Worm (Caenorhabditis elegans) whole organism, L2 larva: Measurements from ENCODE around the gene T01B4.3.

Experiments
- ama-1 ChIP-seq: fragments of 150-350 bp; optimal IDR thresholded peaks from 2 replicates; lab custom pipeline; 2018; ENCODE audit warnings: inconsistent platforms
- ceh-82 ChIP-seq: fragments of 150-350 bp; optimal IDR thresholded peaks from 2 replicates; lab custom pipeline; 2014; ENCODE audit warnings: missing biosample characterization, missing genetic modification characterization
- egl-27 ChIP-seq: sonication (generic microtip); optimal IDR thresholded peaks from 3 replicates; lab custom pipeline; 2017; ENCODE audit warnings: missing biosample characterization, missing genetic modification reagents, missing genetic modification characterization
- elt-1 ChIP-seq: fragments of 150-350 bp; optimal IDR thresholded peaks from 2 replicates; lab custom pipeline; 2014; ENCODE audit warnings: missing biosample characterization, missing genetic modification characterization
- fos-1 ChIP-seq: fragments of 150-350 bp; optimal IDR thresholded peaks from 2 replicates; lab custom pipeline; 2014; ENCODE audit warnings: missing biosample characterization, missing genetic modification characterization
- lin-11 ChIP-seq: fragments of 150-350 bp; sonication (generic microtip); optimal IDR thresholded peaks from 2 replicates; lab custom pipeline; 2014; ENCODE audit warnings: missing biosample characterization, missing genetic modification characterization, inconsistent platforms, mixed read lengths
- lin-13 ChIP-seq: fragments of 150-350 bp; optimal IDR thresholded peaks from 2 replicates; lab custom pipeline; 2014; ENCODE audit warnings: missing biosample characterization, missing genetic modification reagents, missing genetic modification characterization
- lsy-2 ChIP-seq, 2 experiments: fragments of 150-350 bp in 1 of 2; sonication (generic microtip) in 1 of 2; optimal IDR thresholded peaks; 2 replicates each; lab custom pipeline; 2014 to 2017; ENCODE audit warnings: missing biosample characterization in 2 of 2, missing genetic modification characterization in 2 of 2
- nhr-129 ChIP-seq: fragments of 150-350 bp; optimal IDR thresholded peaks from 2 replicates; lab custom pipeline; 2014; ENCODE audit warnings: missing biosample characterization, missing genetic modification characterization
- nhr-6 ChIP-seq: fragments of 150-350 bp; optimal IDR thresholded peaks from 2 replicates; lab custom pipeline; 2014; ENCODE audit warnings: missing biosample characterization, missing genetic modification characterization
- skn-1 ChIP-seq: sonication (generic microtip); optimal IDR thresholded peaks from 2 replicates; lab custom pipeline; 2017; ENCODE audit warnings: missing biosample characterization, missing genetic modification characterization
- snpc-4 ChIP-seq: fragments of 150-350 bp; optimal IDR thresholded peaks from 2 replicates; lab custom pipeline; 2014; ENCODE audit warnings: missing biosample characterization, missing genetic modification characterization
- ztf-11 ChIP-seq: sonication (generic microtip); optimal IDR thresholded peaks from 2 replicates; lab custom pipeline; 2017; ENCODE audit warnings: missing biosample characterization, missing genetic modification characterization

ce11 chrX:16275255-16275813, 42.2 kb downstream of the T01B4.3 start, which contains the start of gene sdc-1:
- TF ChIP-seq ztf-11 (no peak), nhr-6 (tag; lab: Kevin White, UChicago) (no peak), ceh-82 (tag; lab: Kevin White, UChicago) (no peak), lin-11 (peak; percentile 47), lsy-2 (tag; optimal IDR thresholded peaks at IDR 0.05; lab: Kevin White, UChicago) (peak in 1 of 2 experiments; percentile 48), snpc-4 (tag; lab: Kevin White, UChicago) (no peak), ama-1 (lab: Kevin White, UChicago) (no peak), egl-27 (tag; lab: Kevin White, UChicago) (peak; percentile 1), nhr-129 (tag; lab: Kevin White, UChicago) (peak; percentile 62), skn-1 (tag; lab: Kevin White, UChicago) (no peak), fos-1 (peak; percentile 51), lin-13 (GFP tag; lab: Kevin White, UChicago) (no peak), elt-1 (tag; lab: Kevin White, UChicago) (no peak)
